Worm (Caenorhabditis elegans) whole organism, L1 larva: ENCODE results near the gene nhr-4.
A peak's percentile ranks its signal among the peaks of the same experiment; 100 is the strongest.

Experiments
- F16B12.6 ChIP-seq: fragments of 150-350 bp; optimal IDR thresholded peaks from 2 replicates; lab custom pipeline; 2014; ENCODE audit warnings: missing biosample characterization, missing genetic modification characterization
- aha-1 ChIP-seq: fragments of 150-350 bp; optimal IDR thresholded peaks from 2 replicates; lab custom pipeline; 2014; ENCODE audit warnings: missing biosample characterization, missing genetic modification characterization
- aly-2 ChIP-seq: fragments of 150-350 bp; optimal IDR thresholded peaks from 2 replicates; lab custom pipeline; 2014; ENCODE audit warnings: missing biosample characterization, missing genetic modification characterization
- ama-1 ChIP-seq: fragments of 150-350 bp; optimal IDR thresholded peaks from 2 replicates; lab custom pipeline; 2014
- blmp-1 ChIP-seq: fragments of 150-350 bp; optimal IDR thresholded peaks from 2 replicates; lab custom pipeline; 2014; ENCODE audit warnings: missing biosample characterization, missing genetic modification characterization
- ceh-63 ChIP-seq: fragments of 200-800 bp; sonication (Bioruptor generic); optimal IDR thresholded peaks from 2 replicates; lab custom pipeline; 2018; ENCODE audit warnings: mild to moderate bottlenecking, missing genetic modification characterization, missing compliant biosample characterization
- ceh-8 ChIP-seq: fragments of 200-800 bp; sonication (Bioruptor generic); optimal IDR thresholded peaks from 2 replicates; lab custom pipeline; 2018; ENCODE audit warnings: mild to moderate bottlenecking, missing genetic modification characterization, moderate library complexity, missing compliant biosample characterization
- ceh-82 ChIP-seq, 3 experiments: fragments of 150-350 bp in 1 of 3; sonication (generic microtip) in 2 of 3; optimal IDR thresholded peaks; 2 replicates each; lab custom pipeline; 2014 to 2017; ENCODE audit warnings: missing biosample characterization in 3 of 3, missing genetic modification characterization in 3 of 3
- ces-1 ChIP-seq: fragments of 150-350 bp; optimal IDR thresholded peaks from 2 replicates; lab custom pipeline; 2014; ENCODE audit warnings: missing biosample characterization, missing genetic modification reagents, missing genetic modification characterization
- dpl-1 ChIP-seq, 3 experiments: fragments of 150-350 bp in 2 of 3; sonication (generic microtip) in 1 of 3; optimal IDR thresholded peaks; 2 replicates each; lab custom pipeline; 2014 to 2017; ENCODE audit warnings: missing biosample characterization in 3 of 3, missing genetic modification characterization in 3 of 3, missing genetic modification reagents in 3 of 3
- dsc-1 ChIP-seq: sonication (generic microtip); optimal IDR thresholded peaks from 2 replicates; lab custom pipeline; 2016; ENCODE audit warnings: mild to moderate bottlenecking, missing genetic modification characterization, missing compliant biosample characterization
- efl-1 ChIP-seq, 4 experiments: fragments of 150-350 bp; optimal IDR thresholded peaks in 3 of 4; peaks in 1 of 4; 1 replicate in 1 of 4; 2 replicates in 3 of 4; lab custom pipeline; 2014; ENCODE audit warnings: missing biosample characterization in 2 of 4, missing genetic modification characterization in 2 of 4, missing genetic modification reagents in 2 of 4
- egl-13 ChIP-seq: sonication (generic microtip); optimal IDR thresholded peaks from 2 replicates; lab custom pipeline; 2016; ENCODE audit warnings: missing genotype, missing genetic modification reagents, missing genetic modification characterization, missing compliant biosample characterization
- egl-27 ChIP-seq, 2 experiments: fragments of 150-350 bp in 1 of 2; sonication (generic microtip); optimal IDR thresholded peaks; 3 replicates each; lab custom pipeline; 2017 to 2018; ENCODE audit warnings: missing biosample characterization in 2 of 2, missing genetic modification characterization in 2 of 2, missing genetic modification reagents in 2 of 2
- elt-2 ChIP-seq: sonication (generic microtip); optimal IDR thresholded peaks from 2 replicates; lab custom pipeline; 2016; ENCODE audit warnings: missing genetic modification characterization, mild to moderate bottlenecking, inconsistent platforms, missing compliant biosample characterization, missing genetic modification reagents
- elt-3 ChIP-seq, 6 experiments: fragments of 150-350 bp in 1 of 6; sonication (generic microtip); optimal IDR thresholded peaks; 2 replicates each; lab custom pipeline; 2017 to 2018; ENCODE audit warnings: missing biosample characterization in 6 of 6, missing genetic modification characterization in 6 of 6, inconsistent platforms in 1 of 6
- fkh-8 ChIP-seq: sonication (generic microtip); optimal IDR thresholded peaks from 2 replicates; lab custom pipeline; 2016; ENCODE audit warnings: mild to moderate bottlenecking, missing genetic modification characterization, missing compliant biosample characterization
- hlh-17 ChIP-seq: fragments of 200-800 bp; sonication (Bioruptor generic); optimal IDR thresholded peaks from 2 replicates; lab custom pipeline; 2018; ENCODE audit warnings: missing genetic modification characterization, mild to moderate bottlenecking, missing compliant biosample characterization, moderate library complexity, borderline replicate concordance
- hlh-4 ChIP-seq: sonication (generic microtip); optimal IDR thresholded peaks from 2 replicates; lab custom pipeline; 2016; ENCODE audit warnings: mild to moderate bottlenecking, missing genetic modification characterization, missing compliant biosample characterization
- hpl-2 ChIP-seq: fragments of 150-350 bp; optimal IDR thresholded peaks from 2 replicates; lab custom pipeline; 2014; ENCODE audit warnings: missing biosample characterization, missing genetic modification reagents, missing genetic modification characterization
- lin-13 ChIP-seq: fragments of 150-350 bp; optimal IDR thresholded peaks from 2 replicates; lab custom pipeline; 2014; ENCODE audit warnings: missing biosample characterization, missing genetic modification reagents, missing genetic modification characterization
- lin-14 ChIP-seq: fragments of 200-800 bp; sonication (Bioruptor generic); optimal IDR thresholded peaks from 2 replicates; lab custom pipeline; 2018; ENCODE audit warnings: mild to moderate bottlenecking, missing genetic modification characterization, moderate library complexity, missing compliant biosample characterization
- lin-35 ChIP-seq, 2 experiments: fragments of 150-350 bp; optimal IDR thresholded peaks; 2 replicates each; lab custom pipeline; 2014; ENCODE audit warnings: missing biosample characterization in 2 of 2, missing genetic modification characterization in 2 of 2, missing genetic modification reagents in 2 of 2
- lir-3 ChIP-seq: sonication (generic microtip); optimal IDR thresholded peaks from 2 replicates; lab custom pipeline; 2016; ENCODE audit warnings: mild to moderate bottlenecking, missing genetic modification characterization, moderate library complexity, missing compliant biosample characterization; ENCODE audit not compliant: poor library complexity
- lsy-2 ChIP-seq, 2 experiments: fragments of 150-350 bp; optimal IDR thresholded peaks; 2 replicates each; lab custom pipeline; 2014; ENCODE audit warnings: missing biosample characterization in 2 of 2, missing genetic modification characterization in 2 of 2
- mdl-1 ChIP-seq, 2 experiments: fragments of 150-350 bp; optimal IDR thresholded peaks; 2 replicates each; lab custom pipeline; 2014 to 2017; ENCODE audit warnings: missing biosample characterization in 2 of 2, missing genetic modification characterization in 2 of 2, inconsistent platforms in 1 of 2
- mep-1 ChIP-seq: fragments of 150-350 bp; optimal IDR thresholded peaks from 2 replicates; lab custom pipeline; 2014; ENCODE audit warnings: missing biosample characterization, missing genetic modification characterization
- nhr-11 ChIP-seq: fragments of 150-350 bp; optimal IDR thresholded peaks from 2 replicates; lab custom pipeline; 2014; ENCODE audit warnings: missing biosample characterization, missing genetic modification characterization
- nhr-12 ChIP-seq: sonication (generic microtip); optimal IDR thresholded peaks from 2 replicates; lab custom pipeline; 2017; ENCODE audit warnings: missing biosample characterization, missing genetic modification characterization
- nhr-19 ChIP-seq: fragments of 200-800 bp; sonication (Bioruptor generic); conservative IDR thresholded peaks from 2 replicates; pipeline ENCODE4 v1.3.6; 2022; ENCODE audit warnings: missing genetic modification characterization, missing compliant biosample characterization
- nhr-20 ChIP-seq: sonication (generic microtip); optimal IDR thresholded peaks from 2 replicates; lab custom pipeline; 2016; ENCODE audit warnings: mild to moderate bottlenecking, missing genetic modification characterization, missing compliant biosample characterization
- nhr-237 ChIP-seq: fragments of 150-350 bp; optimal IDR thresholded peaks from 2 replicates; lab custom pipeline; 2014; ENCODE audit warnings: missing biosample characterization, missing genetic modification characterization
- nhr-28 ChIP-seq: fragments of 150-350 bp; optimal IDR thresholded peaks from 2 replicates; lab custom pipeline; 2014; ENCODE audit warnings: missing biosample characterization, missing genetic modification characterization
- nhr-47 ChIP-seq: sonication (generic microtip); optimal IDR thresholded peaks from 2 replicates; lab custom pipeline; 2016; ENCODE audit warnings: mild to moderate bottlenecking, missing genetic modification characterization, moderate library complexity, missing compliant biosample characterization
- nhr-71 ChIP-seq: sonication (generic microtip); optimal IDR thresholded peaks from 2 replicates; lab custom pipeline; 2016; ENCODE audit warnings: mild to moderate bottlenecking, missing genetic modification characterization, moderate library complexity, missing compliant biosample characterization
- nhr-77 ChIP-seq: fragments of 150-350 bp; optimal IDR thresholded peaks from 2 replicates; lab custom pipeline; 2014; ENCODE audit warnings: missing biosample characterization, missing genetic modification characterization
- nhr-84 ChIP-seq: sonication (generic microtip); optimal IDR thresholded peaks from 2 replicates; lab custom pipeline; 2017; ENCODE audit warnings: missing biosample characterization, missing genetic modification characterization
- nhr-85 ChIP-seq: sonication (generic microtip); peaks from one replicate; lab custom pipeline; 2016; ENCODE audit warnings: missing genetic modification characterization, inconsistent platforms, missing compliant biosample characterization
- pax-3 ChIP-seq: fragments of 200-800 bp; sonication (Bioruptor generic); optimal IDR thresholded peaks from 2 replicates; lab custom pipeline; 2018; ENCODE audit warnings: mild to moderate bottlenecking, missing genetic modification characterization, moderate library complexity, missing compliant biosample characterization
- rnt-1 ChIP-seq: sonication (generic microtip); optimal IDR thresholded peaks from 2 replicates; lab custom pipeline; 2016; ENCODE audit warnings: mild to moderate bottlenecking, missing genetic modification characterization, moderate library complexity, missing compliant biosample characterization
- skn-1 ChIP-seq: fragments of 150-350 bp; optimal IDR thresholded peaks from 2 replicates; lab custom pipeline; 2014; ENCODE audit warnings: missing biosample characterization, missing genetic modification characterization
- snu-23 ChIP-seq: sonication (generic microtip); optimal IDR thresholded peaks from 2 replicates; lab custom pipeline; 2016; ENCODE audit warnings: missing genetic modification characterization, missing compliant biosample characterization
- sox-4 ChIP-seq: sonication (generic microtip); optimal IDR thresholded peaks from 2 replicates; lab custom pipeline; 2016; ENCODE audit warnings: missing genetic modification characterization, missing compliant biosample characterization
- swsn-7 ChIP-seq: sonication (generic microtip); optimal IDR thresholded peaks from 2 replicates; lab custom pipeline; 2016; ENCODE audit warnings: missing genetic modification characterization, missing compliant biosample characterization
- tbx-2 ChIP-seq: sonication (generic microtip); optimal IDR thresholded peaks from 2 replicates; lab custom pipeline; 2016; ENCODE audit warnings: missing genetic modification characterization, missing compliant biosample characterization
- unc-130 ChIP-seq: fragments of 150-350 bp; optimal IDR thresholded peaks from 2 replicates; lab custom pipeline; 2017; ENCODE audit warnings: missing biosample characterization, missing genetic modification characterization, inconsistent platforms
- unc-86 ChIP-seq: sonication (generic microtip); optimal IDR thresholded peaks from 2 replicates; lab custom pipeline; 2016; ENCODE audit warnings: missing genetic modification characterization, missing compliant biosample characterization
- unc-98 ChIP-seq: fragments of 200-800 bp; sonication (Bioruptor generic); IDR thresholded peaks from 2 replicates; pipeline ENCODE4 v1.3.6; 2022; ENCODE audit warnings: missing genetic modification characterization, missing compliant biosample characterization
- xbp-1 ChIP-seq: sonication (generic microtip); optimal IDR thresholded peaks from 2 replicates; lab custom pipeline; 2016; ENCODE audit warnings: missing genetic modification characterization, missing compliant biosample characterization
- zag-1 ChIP-seq: fragments of 150-350 bp; optimal IDR thresholded peaks from 2 replicates; lab custom pipeline; 2014; ENCODE audit warnings: missing biosample characterization, missing genetic modification characterization
- ztf-4 ChIP-seq: fragments of 150-350 bp; optimal IDR thresholded peaks from 2 replicates; lab custom pipeline; 2014; ENCODE audit warnings: missing biosample characterization, missing genetic modification characterization

The nhr-4 gene

ce11 chrIV:9873837-9874236, 5.3 kb upstream of the nhr-4 start:
- TF ChIP-seq mep-1 (tag; lab: Kevin White, UChicago): peak; percentile 63
- TF ChIP-seq elt-2 (tag; lab: Kevin White, UChicago): peak; percentile 46
- peak; percentile 32 for TF ChIP-seq xbp-1 (tag; lab: Kevin White, UChicago)
- peak; percentile 7 for TF ChIP-seq dsc-1 (tag; lab: Kevin White, UChicago)
- peak; percentile 73 for TF ChIP-seq snu-23 (GFP tag; lab: Kevin White, UChicago)
- peak; percentile 43 to 60 for TF ChIP-seq lin-35 (GFP tag; optimal IDR thresholded peaks at IDR 0.05; lab: Kevin White, UChicago)
- peak; percentile 38 for TF ChIP-seq nhr-47 (tag; lab: Kevin White, UChicago)
- peak; percentile 24 for TF ChIP-seq lir-3 (tag; lab: Kevin White, UChicago)
- no peak for TF ChIP-seq unc-98 (GFP tag; lab: Robert Waterston, UW)
- TF ChIP-seq blmp-1 (tag; lab: Kevin White, UChicago): peak; percentile 41
- peak in 1 of 2 experiments; percentile 54 for TF ChIP-seq mdl-1 (tag; optimal IDR thresholded peaks at IDR 0.05; lab: Kevin White, UChicago)
- peak in 2 of 3 experiments; percentile 10 to 38 for TF ChIP-seq dpl-1 (GFP tag; optimal IDR thresholded peaks at IDR 0.05; lab: Kevin White, UChicago)
- TF ChIP-seq lin-14 (GFP tag; lab: Kevin White, UChicago): peak; percentile 86
- peak; percentile 52 to 66 for TF ChIP-seq lsy-2 (tag; optimal IDR thresholded peaks at IDR 0.05; lab: Kevin White, UChicago)
- TF ChIP-seq hpl-2: no peak
- peak in 1 of 6 experiments; percentile 6 for TF ChIP-seq elt-3 (tag; optimal IDR thresholded peaks at IDR 0.05; lab: Kevin White, UChicago)
- TF ChIP-seq unc-86: peak; percentile 62
- TF ChIP-seq nhr-84 (tag; lab: Kevin White, UChicago): no peak
- peak; percentile 39 for TF ChIP-seq tbx-2 (tag; lab: Kevin White, UChicago)
- peak; percentile 27 for TF ChIP-seq nhr-19 (GFP tag; lab: Robert Waterston, UW)
- TF ChIP-seq fkh-8 (tag; lab: Kevin White, UChicago): peak; percentile 51
- TF ChIP-seq nhr-28 (tag; lab: Kevin White, UChicago): no peak
- peak; percentile 49 for TF ChIP-seq rnt-1 (tag; lab: Kevin White, UChicago)
- peak; percentile 63 to 75 for TF ChIP-seq efl-1 (optimal IDR thresholded peaks at IDR 0.05; lab: Kevin White, UChicago)
- TF ChIP-seq efl-1 (GFP tag; optimal IDR thresholded peaks at IDR 0.05 in 1 of 2; lab: Kevin White, UChicago): no peak
- peak in 2 of 3 experiments; percentile 26 to 40 for TF ChIP-seq ceh-82 (tag; optimal IDR thresholded peaks at IDR 0.05; lab: Kevin White, UChicago)
- no peak for TF ChIP-seq aly-2
- no peak for TF ChIP-seq skn-1 (tag; lab: Kevin White, UChicago)
- peak; percentile 86 for TF ChIP-seq nhr-85
- peak; percentile 19 for TF ChIP-seq ztf-4 (tag; lab: Kevin White, UChicago)
- TF ChIP-seq nhr-20 (tag; lab: Kevin White, UChicago): peak; percentile 78
- no peak for TF ChIP-seq egl-27 (tag; optimal IDR thresholded peaks at IDR 0.05; lab: Kevin White, UChicago)
- peak; percentile 39 for TF ChIP-seq swsn-7
- peak; percentile 70 for TF ChIP-seq nhr-71 (tag; lab: Kevin White, UChicago)

- no peak for TF ChIP-seq ces-1
- no peak for TF ChIP-seq hpl-2
- no peak for TF ChIP-seq unc-130 (tag; lab: Kevin White, UChicago)
- TF ChIP-seq skn-1 (tag; lab: Kevin White, UChicago): no peak
- TF ChIP-seq aha-1 (tag; lab: Kevin White, UChicago): no peak
- TF ChIP-seq nhr-237 (tag; lab: Kevin White, UChicago): no peak
- TF ChIP-seq nhr-77 (tag; lab: Kevin White, UChicago): no peak
- TF ChIP-seq lir-3 (tag; lab: Kevin White, UChicago): no peak
- TF ChIP-seq hlh-4 (tag; lab: Kevin White, UChicago): no peak
- TF ChIP-seq nhr-11 (tag; lab: Kevin White, UChicago): no peak
- no peak for TF ChIP-seq dpl-1 (GFP tag; optimal IDR thresholded peaks at IDR 0.05; lab: Kevin White, UChicago)
- no peak for TF ChIP-seq egl-13 (tag; lab: Kevin White, UChicago)
- no peak for TF ChIP-seq dsc-1 (tag; lab: Kevin White, UChicago)
- no peak for TF ChIP-seq ama-1
- peak in 1 of 2 experiments; percentile 71 for TF ChIP-seq lin-35 (GFP tag; optimal IDR thresholded peaks at IDR 0.05; lab: Kevin White, UChicago)
- TF ChIP-seq nhr-85: peak; percentile 91
- no peak for TF ChIP-seq F16B12.6 (tag; lab: Kevin White, UChicago)
- no peak for TF ChIP-seq pax-3
- TF ChIP-seq hlh-17 (GFP tag; lab: Kevin White, UChicago): no peak
- TF ChIP-seq lin-13 (GFP tag; lab: Kevin White, UChicago): no peak
- no peak for TF ChIP-seq nhr-28 (tag; lab: Kevin White, UChicago)
- TF ChIP-seq ceh-63 (GFP tag; lab: Kevin White, UChicago): no peak
- peak; percentile 61 for TF ChIP-seq snu-23 (GFP tag; lab: Kevin White, UChicago)
- TF ChIP-seq sox-4 (tag; lab: Kevin White, UChicago): no peak
- no peak for TF ChIP-seq ceh-8 (GFP tag; lab: Kevin White, UChicago)
- TF ChIP-seq nhr-12: no peak
- TF ChIP-seq zag-1: no peak
These were observed 3.5 kb upstream of the nhr-4 start for ce11 chrIV:9875646-9876045.
